Worm (Caenorhabditis elegans) whole organism, L1 larva: ENCODE results near the gene otpl-2.

Experiments
- C04F5.9 ChIP-seq: sonication (generic microtip); optimal IDR thresholded peaks from 2 replicates; lab custom pipeline; 2016; ENCODE audit warnings: missing genetic modification characterization, missing compliant biosample characterization
- dsc-1 ChIP-seq: sonication (generic microtip); optimal IDR thresholded peaks from 2 replicates; lab custom pipeline; 2016; ENCODE audit warnings: mild to moderate bottlenecking, missing genetic modification characterization, missing compliant biosample characterization
- ztf-11 ChIP-seq, 2 experiments: sonication (generic microtip); optimal IDR thresholded peaks; 2 replicates each; lab custom pipeline; 2016 to 2017; ENCODE audit warnings: missing genetic modification characterization in 2 of 2, missing biosample characterization in 1 of 2, missing compliant biosample characterization in 1 of 2

- TF ChIP-seq C04F5.9 (tag; lab: Kevin White, UChicago), result no peak
- no peak for TF ChIP-seq ztf-11 (tag; optimal IDR thresholded peaks at IDR 0.05; lab: Kevin White, UChicago)
- no peak for TF ChIP-seq dsc-1
These were observed 43.9 kb upstream of the otpl-2 start for ce11 chrV:4029627-4030026.
